Fruit fly (Drosophila melanogaster): ENCODE data around the gene CG33665.
A peak's percentile ranks its signal among the peaks of the same experiment; 100 is the strongest.
"Not testable (repeated sequence)": the region's sequence is repeated elsewhere in the genome, so short reads cannot be mapped to it uniquely, and the experiment has no call there.

The CG33665 gene

dm6 chrX:6478749-6479148 is at the start of gene CG33665:
TSS of gene CG33665 (minus strand) at chrX:6478849.
- TF ChIP-seq D1, CG34367, CG9948 (tag; optimal IDR thresholded peaks at IDR 0.05): not testable (repeated sequence)

dm6 chrX:6527680-6528079 is 49.0 kb upstream of the CG33665 start, which contains the start of gene CG3342:
TSS of gene CG3342 (minus strand) at chrX:6527888.
- TF ChIP-seq CG17806 (tag; optimal IDR thresholded peaks at IDR 0.05) (no peak), EcR (GFP tag; optimal IDR thresholded peaks at IDR 0.05) (no peak), CG13204 (GFP tag; optimal IDR thresholded peaks at IDR 0.05) (no peak), CG14655 (GFP tag; optimal IDR thresholded peaks at IDR 0.05) (no peak), D1 (tag; optimal IDR thresholded peaks at IDR 0.05) (no peak), Pif1B (GFP tag; optimal IDR thresholded peaks at IDR 0.05) (no peak), Ets98B (GFP tag; IDR thresholded peaks at IDR 0.05) (no peak)

dm6 chrX:6524217-6524616 is 45.6 kb upstream of the CG33665 start, which contains the start of the genes CG42340 and CG3918:
TSS of gene CG42340 (minus strand) at chrX:6524323.
TSS of gene CG3918 (plus strand) at chrX:6524464.
- TF ChIP-seq Snoo (tag; optimal IDR thresholded peaks at IDR 0.05) = no peak
- no peak for TF ChIP-seq Ets98B (GFP tag; IDR thresholded peaks at IDR 0.05)
- TF ChIP-seq EcR (GFP tag; optimal IDR thresholded peaks at IDR 0.05) = no peak
- TF ChIP-seq CG14655 (GFP tag; optimal IDR thresholded peaks at IDR 0.05) = no peak
- TF ChIP-seq Pif1B (GFP tag; optimal IDR thresholded peaks at IDR 0.05) = no peak
- TF ChIP-seq CG4496 (GFP tag; IDR thresholded peaks at IDR 0.05) = peak; percentile 16; the same call in 1 of the 3 replicates
- TF ChIP-seq CG17806 (tag; optimal IDR thresholded peaks at IDR 0.05) = no peak
- no peak for TF ChIP-seq fd96Ca (GFP tag; IDR thresholded peaks at IDR 0.05)

dm6 chrX:6513193-6513592 is 34.5 kb upstream of the CG33665 start:
- TF ChIP-seq CG15710 (tag; optimal IDR thresholded peaks at IDR 0.05) (no peak), gl (tag; optimal IDR thresholded peaks at IDR 0.05) (no peak), CG17806 (tag; optimal IDR thresholded peaks at IDR 0.05) (no peak), CG8301 (tag; optimal IDR thresholded peaks at IDR 0.05) (no peak), rn (GFP tag; IDR thresholded peaks at IDR 0.05) (no peak), CG12605 (GFP tag; IDR thresholded peaks at IDR 0.05) (no peak), CG14655 (GFP tag; optimal IDR thresholded peaks at IDR 0.05) (no peak), CG9948 (tag; optimal IDR thresholded peaks at IDR 0.05) (no peak), CG8159 (tag; optimal IDR thresholded peaks at IDR 0.05) (no peak), Snoo (tag; optimal IDR thresholded peaks at IDR 0.05) (no peak), Pif1A (GFP tag; optimal IDR thresholded peaks at IDR 0.05) (no peak), fd96Ca (GFP tag; IDR thresholded peaks at IDR 0.05) (no peak), Ets98B (GFP tag; IDR thresholded peaks at IDR 0.05) (no peak), EcR (GFP tag; optimal IDR thresholded peaks at IDR 0.05) (no peak), Pif1B (GFP tag; optimal IDR thresholded peaks at IDR 0.05) (no peak), CG34367 (tag; optimal IDR thresholded peaks at IDR 0.05) (no peak), D1 (tag; optimal IDR thresholded peaks at IDR 0.05) (no peak), CG13204 (GFP tag; optimal IDR thresholded peaks at IDR 0.05) (no peak)

- not testable (repeated sequence) for TF ChIP-seq CG14655 (GFP tag; optimal IDR thresholded peaks at IDR 0.05); EcR (GFP tag; optimal IDR thresholded peaks at IDR 0.05); CG17806 (tag; optimal IDR thresholded peaks at IDR 0.05)
These were observed 1.8 kb downstream of the CG33665 start, which contains the start of gene CG33666 for dm6 chrX:6476867-6477266. TSS of gene CG33666 (minus strand) at chrX:6476967.

- not testable (repeated sequence) for TF ChIP-seq CG32121 (GFP tag; IDR thresholded peaks at IDR 0.05); CG8301 (tag; optimal IDR thresholded peaks at IDR 0.05); CG34367 (tag; optimal IDR thresholded peaks at IDR 0.05)
These were observed 6.4 kb downstream of the CG33665 start, which contains the start of gene CG33667 for dm6 chrX:6472278-6472677. TSS of gene CG33667 (minus strand) at chrX:6472378.

dm6 chrX:6457888-6458287 is 20.8 kb downstream of the CG33665 start:
- TF ChIP-seq CG14655 (GFP tag; optimal IDR thresholded peaks at IDR 0.05) = no peak
- TF ChIP-seq Pif1A (GFP tag; optimal IDR thresholded peaks at IDR 0.05) = no peak
- no peak for TF ChIP-seq D1 (tag; optimal IDR thresholded peaks at IDR 0.05)
- TF ChIP-seq CG34367 (tag; optimal IDR thresholded peaks at IDR 0.05) = no peak
- TF ChIP-seq rn (GFP tag; IDR thresholded peaks at IDR 0.05) = no peak
- TF ChIP-seq Pif1B (GFP tag; optimal IDR thresholded peaks at IDR 0.05) = no peak
- TF ChIP-seq CG8301 (tag; optimal IDR thresholded peaks at IDR 0.05) = no peak
- TF ChIP-seq CG15710 (tag; optimal IDR thresholded peaks at IDR 0.05) = no peak
- TF ChIP-seq fd96Ca (GFP tag; IDR thresholded peaks at IDR 0.05) = no peak
- no peak for TF ChIP-seq Ets98B (GFP tag; IDR thresholded peaks at IDR 0.05)
- no peak for TF ChIP-seq CG13204 (GFP tag; optimal IDR thresholded peaks at IDR 0.05)
- no peak for TF ChIP-seq CG32121 (GFP tag; IDR thresholded peaks at IDR 0.05)
- no peak for TF ChIP-seq gl (tag; optimal IDR thresholded peaks at IDR 0.05)

- no peak for TF ChIP-seq Pif1B (GFP tag; optimal IDR thresholded peaks at IDR 0.05)
- peak; percentile 9 for TF ChIP-seq CG8301 (tag; optimal IDR thresholded peaks at IDR 0.05)
- TF ChIP-seq CG17806 (tag; optimal IDR thresholded peaks at IDR 0.05) = peak; percentile 30
- TF ChIP-seq CG15710 (tag; optimal IDR thresholded peaks at IDR 0.05) = peak; percentile 25
- peak; percentile 34 for TF ChIP-seq CG8159 (tag; optimal IDR thresholded peaks at IDR 0.05)
- no peak for TF ChIP-seq CG10348 (GFP tag; IDR thresholded peaks at IDR 0.05)
- TF ChIP-seq CG9948 (tag; optimal IDR thresholded peaks at IDR 0.05) = no peak
- TF ChIP-seq fd96Ca (GFP tag; IDR thresholded peaks at IDR 0.05) = peak; percentile 43; the same call in 1 of the 3 replicates
- TF ChIP-seq CG13204 (GFP tag; optimal IDR thresholded peaks at IDR 0.05) = no peak
- TF ChIP-seq CG34367 (tag; optimal IDR thresholded peaks at IDR 0.05) = no peak
- TF ChIP-seq Snoo (tag; optimal IDR thresholded peaks at IDR 0.05) = no peak
- no peak for TF ChIP-seq rn (GFP tag; IDR thresholded peaks at IDR 0.05)
- TF ChIP-seq gl (tag; optimal IDR thresholded peaks at IDR 0.05) = no peak
- TF ChIP-seq Ets98B (GFP tag; IDR thresholded peaks at IDR 0.05) = peak; percentile 48
- peak; percentile 45 for TF ChIP-seq CG14655 (GFP tag; optimal IDR thresholded peaks at IDR 0.05)
- TF ChIP-seq EcR (GFP tag; optimal IDR thresholded peaks at IDR 0.05) = no peak
- 0 out of 2 replicates have a peak, but pooled peaks have one; percentile 16 for TF ChIP-seq CG32121 (GFP tag; IDR thresholded peaks at IDR 0.05)
- no peak for TF ChIP-seq Pif1A (GFP tag; optimal IDR thresholded peaks at IDR 0.05)
- TF ChIP-seq D1 (tag; optimal IDR thresholded peaks at IDR 0.05) = no peak
- TF ChIP-seq CG12605 (GFP tag; IDR thresholded peaks at IDR 0.05) = peak; percentile 32; the same call in 1 of the 2 replicates
- peak; percentile 70 for TF ChIP-seq CG4496 (GFP tag; IDR thresholded peaks at IDR 0.05)
These were observed 39.2 kb downstream of the CG33665 start for dm6 chrX:6439495-6439894.
